Worm (Caenorhabditis elegans) whole organism, L2 larva: ENCODE data around the gene cyp-13A11.

Experiments
- C34F6.9 ChIP-seq: fragments of 150-350 bp; optimal IDR thresholded peaks from 2 replicates; lab custom pipeline; 2014; ENCODE audit warnings: missing biosample characterization, missing genetic modification characterization
- F13H6.1 ChIP-seq: sonication (generic microtip); optimal IDR thresholded peaks from 2 replicates; lab custom pipeline; 2016; ENCODE audit warnings: missing genetic modification characterization, missing compliant biosample characterization
- ZK546.5 ChIP-seq: sonication (generic microtip); optimal IDR thresholded peaks from 2 replicates; lab custom pipeline; 2017; ENCODE audit warnings: missing biosample characterization, missing genetic modification characterization
- alr-1 ChIP-seq: fragments of 150-350 bp; optimal IDR thresholded peaks from 2 replicates; lab custom pipeline; 2014; ENCODE audit warnings: missing biosample characterization, missing genetic modification characterization
- aly-2 ChIP-seq: fragments of 150-350 bp; optimal IDR thresholded peaks from 2 replicates; lab custom pipeline; 2014; ENCODE audit warnings: missing biosample characterization, missing genetic modification characterization
- blmp-1 ChIP-seq: sonication (generic microtip); optimal IDR thresholded peaks from 2 replicates; lab custom pipeline; 2017; ENCODE audit warnings: missing genetic modification characterization, mild to moderate bottlenecking, missing compliant biosample characterization, antibody characterized with exemption, moderate library complexity; ENCODE audit not compliant: insufficient read depth
- ceh-16 ChIP-seq: fragments of 150-350 bp; optimal IDR thresholded peaks from 2 replicates; lab custom pipeline; 2014; ENCODE audit warnings: missing biosample characterization, missing genetic modification characterization
- ceh-82 ChIP-seq: fragments of 150-350 bp; optimal IDR thresholded peaks from 2 replicates; lab custom pipeline; 2014; ENCODE audit warnings: missing biosample characterization, missing genetic modification characterization
- crh-2 ChIP-seq: sonication (generic microtip); optimal IDR thresholded peaks from 2 replicates; lab custom pipeline; 2017; ENCODE audit warnings: missing biosample characterization, missing genetic modification characterization
- dmd-4 ChIP-seq: sonication (generic microtip); optimal IDR thresholded peaks from 2 replicates; lab custom pipeline; 2017; ENCODE audit warnings: missing biosample characterization, missing genetic modification characterization
- egl-27 ChIP-seq: sonication (generic microtip); optimal IDR thresholded peaks from 3 replicates; lab custom pipeline; 2017; ENCODE audit warnings: missing biosample characterization, missing genetic modification reagents, missing genetic modification characterization
- elt-1 ChIP-seq: fragments of 150-350 bp; optimal IDR thresholded peaks from 2 replicates; lab custom pipeline; 2014; ENCODE audit warnings: missing biosample characterization, missing genetic modification characterization
- fos-1 ChIP-seq: fragments of 150-350 bp; optimal IDR thresholded peaks from 2 replicates; lab custom pipeline; 2014; ENCODE audit warnings: missing biosample characterization, missing genetic modification characterization
- gmeb-1 ChIP-seq: fragments of 150-350 bp; optimal IDR thresholded peaks from 2 replicates; lab custom pipeline; 2014; ENCODE audit warnings: missing biosample characterization, missing genetic modification characterization
- lin-13 ChIP-seq: fragments of 150-350 bp; optimal IDR thresholded peaks from 2 replicates; lab custom pipeline; 2014; ENCODE audit warnings: missing biosample characterization, missing genetic modification reagents, missing genetic modification characterization
- lsy-2 ChIP-seq, 2 experiments: fragments of 150-350 bp in 1 of 2; sonication (generic microtip) in 1 of 2; optimal IDR thresholded peaks; 2 replicates each; lab custom pipeline; 2014 to 2017; ENCODE audit warnings: missing biosample characterization in 2 of 2, missing genetic modification characterization in 2 of 2
- mbf-1 ChIP-seq: sonication (generic microtip); optimal IDR thresholded peaks from 2 replicates; lab custom pipeline; 2017; ENCODE audit warnings: missing biosample characterization, missing genetic modification characterization
- mdl-1 ChIP-seq, 2 experiments: fragments of 150-350 bp in 1 of 2; sonication (generic microtip) in 1 of 2; optimal IDR thresholded peaks; 2 replicates each; lab custom pipeline; 2017; ENCODE audit warnings: missing biosample characterization in 2 of 2, missing genetic modification characterization in 2 of 2
- nhr-10 ChIP-seq: sonication (generic microtip); optimal IDR thresholded peaks from 2 replicates; lab custom pipeline; 2017; ENCODE audit warnings: missing biosample characterization, missing genetic modification characterization
- nhr-11 ChIP-seq: fragments of 150-350 bp; optimal IDR thresholded peaks from 2 replicates; lab custom pipeline; 2014; ENCODE audit warnings: missing biosample characterization, missing genetic modification characterization
- nhr-12 ChIP-seq: fragments of 150-350 bp; optimal IDR thresholded peaks from 2 replicates; lab custom pipeline; 2014; ENCODE audit warnings: missing biosample characterization, missing genetic modification characterization
- nhr-129 ChIP-seq: fragments of 150-350 bp; optimal IDR thresholded peaks from 2 replicates; lab custom pipeline; 2014; ENCODE audit warnings: missing biosample characterization, missing genetic modification characterization
- nhr-23 ChIP-seq: fragments of 150-350 bp; optimal IDR thresholded peaks from 2 replicates; lab custom pipeline; 2014; ENCODE audit warnings: missing biosample characterization, missing genetic modification reagents, missing genetic modification characterization
- nhr-25 ChIP-seq: fragments of 150-350 bp; sonication (generic microtip); optimal IDR thresholded peaks from 3 replicates; lab custom pipeline; 2014; ENCODE audit warnings: missing biosample characterization, missing genetic modification characterization
- nhr-77 ChIP-seq: fragments of 150-350 bp; optimal IDR thresholded peaks from 2 replicates; lab custom pipeline; 2014; ENCODE audit warnings: missing biosample characterization, missing genetic modification characterization
- sem-4 ChIP-seq: fragments of 150-350 bp; optimal IDR thresholded peaks from 2 replicates; lab custom pipeline; 2014; ENCODE audit warnings: missing biosample characterization, missing genetic modification reagents, missing genetic modification characterization
- skn-1 ChIP-seq: sonication (generic microtip); optimal IDR thresholded peaks from 2 replicates; lab custom pipeline; 2017; ENCODE audit warnings: missing biosample characterization, missing genetic modification characterization
- sma-3 ChIP-seq: sonication (generic microtip); optimal IDR thresholded peaks from 2 replicates; lab custom pipeline; 2016; ENCODE audit warnings: missing genetic modification reagents, missing genetic modification characterization, missing compliant biosample characterization
- snpc-4 ChIP-seq: fragments of 150-350 bp; optimal IDR thresholded peaks from 2 replicates; lab custom pipeline; 2014; ENCODE audit warnings: missing biosample characterization, missing genetic modification characterization
- unc-39 ChIP-seq: fragments of 150-350 bp; optimal IDR thresholded peaks from 2 replicates; lab custom pipeline; 2014; ENCODE audit warnings: missing biosample characterization, missing genetic modification characterization
- unc-62 ChIP-seq: fragments of 150-350 bp; optimal IDR thresholded peaks from 2 replicates; lab custom pipeline; 2014; ENCODE audit warnings: missing biosample characterization, missing genetic modification reagents, missing genetic modification characterization
- ztf-1 ChIP-seq: fragments of 200-800 bp; sonication (Bioruptor generic); conservative IDR thresholded peaks from 2 replicates; pipeline ENCODE4 v1.3.6; 2022; ENCODE audit warnings: missing genetic modification characterization, missing compliant biosample characterization
- ztf-11 ChIP-seq: sonication (generic microtip); optimal IDR thresholded peaks from 2 replicates; lab custom pipeline; 2017; ENCODE audit warnings: missing biosample characterization, missing genetic modification characterization
- ztf-4 ChIP-seq: fragments of 150-350 bp; optimal IDR thresholded peaks from 2 replicates; lab custom pipeline; 2014; ENCODE audit warnings: missing biosample characterization, missing genetic modification characterization

Gene cyp-13A11

DNA sequence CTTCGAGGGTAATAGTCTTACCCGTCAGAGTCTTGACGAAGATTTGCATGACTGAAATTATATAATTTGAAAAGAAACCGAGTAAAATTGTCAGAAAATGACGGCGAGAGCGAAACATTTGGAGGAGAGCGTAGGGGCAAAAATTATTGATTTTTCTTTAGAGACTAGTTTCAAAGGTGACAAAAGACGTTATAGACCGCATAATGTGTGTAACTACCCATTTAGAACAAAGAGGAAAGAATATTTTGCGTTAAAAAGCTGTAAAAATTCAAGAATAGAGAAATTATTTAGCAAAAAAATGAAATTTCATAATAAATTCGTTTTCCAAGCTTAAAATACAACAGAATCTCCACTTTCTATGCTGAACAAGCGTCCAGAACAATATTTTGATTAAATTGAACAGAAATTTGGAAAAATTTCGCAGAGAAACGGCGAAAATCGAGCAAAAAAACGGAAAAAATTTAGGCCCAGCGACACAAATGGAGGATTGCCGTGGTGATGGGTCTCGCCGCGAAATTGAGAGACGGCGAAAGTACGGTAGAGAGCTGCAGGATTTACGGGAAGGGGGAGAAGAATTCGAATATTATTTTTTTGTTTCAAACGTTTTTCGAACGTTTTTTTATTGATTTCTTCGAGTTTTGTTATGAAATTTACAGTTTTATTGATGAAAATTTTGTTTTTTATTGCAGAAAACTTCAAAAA lies 42.2 kb upstream of the cyp-13A11 start, which contains the start of the genes ubq-2 and frg-1 (continued):
- TF ChIP-seq mdl-1 (tag; optimal IDR thresholded peaks at IDR 0.05; lab: Kevin White, UChicago): no peak
- peak; percentile 37 for TF ChIP-seq ZK546.5 (tag; lab: Kevin White, UChicago)
- peak; percentile 87 for TF ChIP-seq crh-2 (tag; lab: Kevin White, UChicago)
- peak; percentile 46 for TF ChIP-seq nhr-10 (tag; lab: Kevin White, UChicago)
- peak; percentile 75 for TF ChIP-seq ceh-16 (tag; lab: Kevin White, UChicago)
- TF ChIP-seq sem-4 (tag; lab: Kevin White, UChicago): peak; percentile 97
- no peak for TF ChIP-seq nhr-23 (tag; lab: Kevin White, UChicago)
- TF ChIP-seq F13H6.1 (tag; lab: Kevin White, UChicago): peak; percentile 84

DNA sequence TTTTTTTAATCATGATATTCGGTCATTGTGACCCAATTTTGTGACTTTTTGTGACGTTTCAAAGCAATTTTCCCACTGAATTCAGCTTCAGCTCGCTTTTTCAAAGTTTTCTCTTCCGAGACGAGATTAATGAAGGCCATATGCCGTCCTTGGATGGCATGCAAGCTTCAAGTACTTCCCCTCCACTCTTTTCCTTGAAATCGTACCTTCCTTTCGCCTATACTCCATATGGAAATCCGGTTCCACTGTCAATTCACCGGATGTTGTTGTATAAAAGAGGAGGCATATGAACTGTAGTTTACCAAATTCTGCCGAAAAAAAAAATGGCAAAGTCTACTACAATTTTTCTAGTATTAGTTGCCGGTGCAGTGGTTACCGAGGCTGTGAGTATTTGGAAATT lies 40.0 kb upstream of the cyp-13A11 start, which contains the start of gene ZK1010.4:
TSS of gene ZK1010.4 (plus strand) at position 301 of the 400 bp plus-strand sequence.
- TF ChIP-seq unc-39: no peak
- no peak for TF ChIP-seq unc-62 (GFP tag; lab: Kevin White, UChicago)
- no peak for TF ChIP-seq nhr-77 (tag; lab: Kevin White, UChicago)
- no peak for TF ChIP-seq egl-27 (tag; lab: Kevin White, UChicago)
- TF ChIP-seq aly-2 (tag; lab: Kevin White, UChicago): no peak

DNA sequence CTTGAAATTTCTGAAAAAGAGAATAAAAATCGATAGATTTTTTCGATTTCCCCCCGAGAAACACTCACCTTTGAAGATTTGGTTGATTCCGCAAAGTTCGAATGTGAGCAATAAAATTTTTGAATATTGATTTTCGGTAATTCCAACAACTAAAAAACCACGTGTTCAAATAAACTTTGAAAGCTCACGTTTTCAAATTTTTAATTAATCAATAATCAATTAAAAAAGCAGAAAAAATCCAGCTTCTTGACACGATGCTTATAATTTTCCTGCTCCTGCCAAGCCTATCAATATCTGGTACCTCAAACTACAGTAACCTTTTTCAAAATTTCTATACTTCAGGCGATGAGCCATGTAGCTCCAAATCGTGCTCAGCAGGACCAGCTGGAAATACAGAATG lies 33.4 kb upstream of the cyp-13A11 start, which contains the start of gene ZK1010.5:
TSS of gene ZK1010.5 (minus strand) at position 101 of the 400 bp plus-strand sequence.
- TF ChIP-seq nhr-25 (tag; lab: Kevin White, UChicago): no peak
- no peak for TF ChIP-seq aly-2 (tag; lab: Kevin White, UChicago)
- no peak for TF ChIP-seq gmeb-1 (tag; lab: Kevin White, UChicago)
- no peak for TF ChIP-seq snpc-4 (tag; lab: Kevin White, UChicago)
- no peak for TF ChIP-seq ceh-16 (tag; lab: Kevin White, UChicago)
- no peak for TF ChIP-seq ztf-11 (tag; lab: Kevin White, UChicago)
- TF ChIP-seq blmp-1 (tag; lab: Kevin White, UChicago): no peak
- no peak for TF ChIP-seq mbf-1 (tag; lab: Kevin White, UChicago)
- no peak for TF ChIP-seq alr-1 (tag; lab: Kevin White, UChicago)
- TF ChIP-seq elt-1 (tag; lab: Kevin White, UChicago): no peak
- no peak for TF ChIP-seq nhr-129
- TF ChIP-seq sma-3: no peak
- no peak for TF ChIP-seq ztf-1 (GFP tag; lab: Robert Waterston, UW)
- TF ChIP-seq lin-13 (GFP tag; lab: Kevin White, UChicago): no peak
- TF ChIP-seq fos-1 (tag; lab: Kevin White, UChicago): no peak
- no peak for TF ChIP-seq ceh-82
- no peak for TF ChIP-seq skn-1
- TF ChIP-seq lsy-2 (tag; optimal IDR thresholded peaks at IDR 0.05; lab: Kevin White, UChicago): no peak

DNA sequence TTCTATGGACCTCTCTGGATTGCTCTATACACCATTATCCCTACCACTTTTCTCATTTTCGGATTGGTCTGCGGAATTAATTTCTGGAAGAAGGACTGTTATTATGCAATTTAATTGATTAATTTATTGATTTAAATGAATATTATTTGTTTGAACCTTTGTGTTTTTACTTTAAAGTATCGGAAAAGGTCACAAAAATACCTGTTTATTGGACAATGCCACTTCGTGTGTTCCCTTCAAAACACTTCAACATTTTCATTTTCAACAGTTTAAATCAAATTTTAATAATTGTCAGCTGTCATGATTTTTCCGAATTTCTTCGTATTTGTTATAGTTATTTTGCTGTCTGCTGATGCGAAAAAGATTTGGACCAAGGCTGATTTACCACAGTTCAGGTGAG lies 29.8 kb upstream of the cyp-13A11 start, which contains the start of gene ZK1010.12:
TSS of gene ZK1010.12 (plus strand) at position 301 of the 400 bp plus-strand sequence.
- no peak for TF ChIP-seq dmd-4 (tag; lab: Kevin White, UChicago)
- TF ChIP-seq, all 48 proteins: peak for 0

- TF ChIP-seq nhr-12 (tag; lab: Kevin White, UChicago) (no peak), ZK546.5 (tag; lab: Kevin White, UChicago) (no peak)
- TF ChIP-seq, all 48 proteins: peak for 0
Observed at ce11 chrIII:12993055-12993454, 27.8 kb upstream of the cyp-13A11 start.

DNA sequence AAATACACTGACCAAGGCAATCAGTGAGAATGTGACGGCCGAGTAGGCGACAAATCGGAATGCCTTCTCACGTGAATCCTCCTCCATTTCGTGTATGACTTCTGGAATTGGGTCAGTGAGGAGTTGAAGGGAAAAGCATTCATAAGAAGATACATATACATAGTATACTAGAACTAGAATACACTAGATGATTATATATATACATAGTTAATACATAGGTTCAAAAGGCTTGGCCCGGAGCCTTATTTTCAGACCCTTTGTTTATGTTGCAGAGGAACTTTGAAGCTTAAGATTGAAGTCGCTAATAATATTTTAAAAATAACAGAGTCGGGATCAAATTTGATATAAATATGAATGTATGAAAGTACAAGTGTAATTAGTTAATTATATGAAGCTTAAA lies 27.2 kb upstream of the cyp-13A11 start, which contains the start of gene col-97:
TSS of gene col-97 (minus strand) at position 101 of the 400 bp plus-strand sequence.
- TF ChIP-seq ztf-4 (tag; lab: Kevin White, UChicago) (no peak), C34F6.9 (tag; lab: Kevin White, UChicago) (no peak), gmeb-1 (tag; lab: Kevin White, UChicago) (no peak), nhr-11 (tag; lab: Kevin White, UChicago) (no peak)
